Worm (Caenorhabditis elegans): ENCODE results near the gene F54D5.24.

Gene F54D5.24

DNA sequence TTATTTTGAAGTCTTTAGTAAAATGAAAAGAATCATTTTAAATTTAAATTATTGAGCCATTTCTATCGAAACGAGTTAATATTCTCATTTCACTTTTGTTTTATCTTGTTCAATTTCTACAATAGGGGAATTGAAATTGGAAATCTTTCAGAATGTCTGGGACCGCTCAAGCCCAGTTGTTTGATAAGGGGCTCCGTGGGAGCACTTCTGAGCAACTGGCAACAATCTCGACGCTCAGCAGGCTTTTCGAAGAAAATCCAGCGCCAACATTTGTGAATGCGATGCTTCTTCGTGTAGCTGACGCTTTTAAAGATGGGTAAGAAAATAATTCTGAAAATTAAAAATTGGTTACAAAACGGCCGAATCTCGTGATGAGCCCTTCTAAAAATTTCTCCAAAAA lies 26.9 kb downstream of the F54D5.24 start, which contains the start of gene ints-7:
TSS of gene ints-7 (plus strand) at position 152 of the 400 bp plus-strand sequence.
- TF ChIP-seq unc-62 (GFP tag; optimal IDR thresholded peaks at IDR 0.05), result no peak

DNA sequence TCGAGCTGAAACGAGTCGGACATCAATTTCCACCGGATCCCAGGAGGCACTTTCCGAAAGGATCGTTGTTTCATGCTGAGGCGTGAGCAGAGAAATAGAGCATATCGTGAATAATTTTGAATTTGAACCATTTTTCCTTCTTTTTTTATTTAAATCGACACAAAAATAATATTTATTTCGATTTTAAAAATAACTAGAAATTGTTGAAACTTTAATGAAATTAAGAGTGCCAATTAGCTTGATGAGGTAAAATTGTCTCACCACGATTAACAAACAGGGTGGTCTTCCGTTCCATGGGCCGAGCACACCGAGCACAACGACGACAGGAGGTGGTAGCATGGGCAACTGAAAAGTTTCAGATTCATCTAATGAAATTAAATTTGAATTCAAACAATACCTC lies 32.6 kb downstream of the F54D5.24 start:
- TF ChIP-seq unc-62 (GFP tag; optimal IDR thresholded peaks at IDR 0.05), result no peak

DNA sequence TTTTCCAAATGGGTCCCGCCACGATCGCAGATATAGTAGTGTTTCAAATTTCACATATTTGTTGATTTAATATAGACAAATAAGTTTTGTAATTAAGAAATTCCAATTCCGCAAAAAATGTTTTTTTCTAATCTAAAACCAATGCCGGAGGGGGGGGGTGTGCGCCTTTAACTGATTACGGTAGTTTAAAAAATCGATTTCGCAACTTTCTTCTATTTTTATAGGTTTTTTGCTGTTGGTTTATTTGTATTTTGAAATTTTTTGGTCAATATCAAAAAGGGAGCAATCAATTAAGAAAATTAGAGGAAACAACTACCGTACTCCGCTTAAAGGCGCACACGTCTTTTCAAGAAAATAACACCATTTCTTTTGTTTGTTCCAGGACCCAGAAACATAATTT lies 35.8 kb downstream of the F54D5.24 start:
- no peak for TF ChIP-seq unc-62 (GFP tag; optimal IDR thresholded peaks at IDR 0.05)

DNA sequence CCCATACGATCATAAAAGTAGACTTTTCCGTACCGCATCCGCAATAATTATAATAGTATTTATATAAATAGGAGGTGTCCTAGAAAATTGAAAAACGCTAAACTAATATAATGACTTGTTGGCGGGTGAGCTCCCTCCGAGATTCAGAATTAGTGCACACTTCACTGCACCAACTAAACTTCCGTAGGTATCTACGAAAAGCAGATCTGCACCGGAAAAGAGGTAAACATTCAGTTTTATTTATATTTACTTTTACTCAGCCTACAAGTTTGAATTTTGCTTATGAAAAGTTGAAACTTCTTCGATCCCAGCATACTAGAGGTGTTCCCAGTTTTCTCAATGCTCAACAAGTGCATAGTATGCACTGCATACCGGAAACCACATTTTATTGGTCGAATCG lies 36.3 kb downstream of the F54D5.24 start, which contains the start of gene F07A11.1:
TSS of gene F07A11.1 (minus strand) at position 101 of the 400 bp plus-strand sequence.
- no peak for TF ChIP-seq unc-62 (GFP tag; optimal IDR thresholded peaks at IDR 0.05)

DNA sequence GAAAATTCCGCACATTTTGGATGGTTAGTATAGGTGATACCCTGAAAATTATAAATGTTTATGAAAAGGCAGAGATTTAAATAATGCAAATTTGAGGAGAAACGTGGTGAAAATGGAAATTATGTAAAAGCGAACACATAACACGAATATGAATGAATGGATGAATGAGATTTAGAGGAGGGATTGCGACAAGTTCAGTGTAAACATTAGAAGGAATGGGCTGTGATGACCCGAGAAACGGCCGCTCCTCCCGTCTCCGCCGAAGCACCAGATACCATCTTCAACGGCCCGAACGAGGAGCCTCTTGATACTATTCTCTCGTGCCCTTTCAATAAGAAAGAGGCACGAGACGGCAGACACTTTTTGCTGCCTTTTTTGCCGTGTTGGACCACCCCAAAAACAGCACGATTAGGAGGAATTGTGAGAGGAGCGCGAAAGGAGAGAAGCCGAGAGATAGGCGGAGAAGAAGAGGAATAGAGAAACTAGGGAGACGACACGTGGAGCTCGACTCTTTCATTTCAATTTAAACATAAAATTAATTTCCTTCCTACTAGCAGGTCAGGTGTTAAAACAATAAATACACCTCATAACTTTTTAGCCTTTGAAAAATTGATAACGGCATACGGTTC lies 39.7 kb downstream of the F54D5.24 start, which contains the start of gene gfat-1:
TSS of gene gfat-1 (minus strand) at position 51 of the 629 bp plus-strand sequence.
- TF ChIP-seq unc-62 (GFP tag; optimal IDR thresholded peaks at IDR 0.05), result no peak

DNA sequence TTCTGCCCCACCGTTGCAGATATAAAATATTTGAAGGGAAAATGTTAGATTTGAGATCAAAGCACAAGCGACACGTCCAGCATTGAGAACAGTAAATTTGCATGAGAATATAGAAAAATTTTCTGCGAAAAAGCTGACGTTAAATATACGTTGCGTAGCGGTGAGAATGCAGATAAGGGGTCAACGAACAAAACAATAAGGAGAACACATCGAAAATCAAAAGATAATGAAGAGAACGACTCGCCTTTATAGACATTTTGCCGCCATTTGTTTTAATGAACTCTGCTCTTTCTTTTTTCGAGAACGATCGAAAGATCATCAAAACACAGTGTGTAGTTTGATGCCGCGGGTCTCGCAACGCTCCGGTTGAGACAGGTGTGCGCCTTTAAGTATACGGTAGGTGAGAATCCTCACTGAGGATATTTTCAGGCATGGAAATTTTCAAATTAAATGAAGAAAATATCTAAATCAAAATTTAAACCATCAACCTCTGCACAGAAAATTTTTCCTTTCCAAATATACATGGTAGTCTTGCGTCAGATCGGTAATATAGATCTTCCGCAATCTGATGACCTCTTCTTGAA lies 40.5 kb downstream of the F54D5.24 start:
- TF ChIP-seq unc-62 (GFP tag; optimal IDR thresholded peaks at IDR 0.05), result no peak

DNA sequence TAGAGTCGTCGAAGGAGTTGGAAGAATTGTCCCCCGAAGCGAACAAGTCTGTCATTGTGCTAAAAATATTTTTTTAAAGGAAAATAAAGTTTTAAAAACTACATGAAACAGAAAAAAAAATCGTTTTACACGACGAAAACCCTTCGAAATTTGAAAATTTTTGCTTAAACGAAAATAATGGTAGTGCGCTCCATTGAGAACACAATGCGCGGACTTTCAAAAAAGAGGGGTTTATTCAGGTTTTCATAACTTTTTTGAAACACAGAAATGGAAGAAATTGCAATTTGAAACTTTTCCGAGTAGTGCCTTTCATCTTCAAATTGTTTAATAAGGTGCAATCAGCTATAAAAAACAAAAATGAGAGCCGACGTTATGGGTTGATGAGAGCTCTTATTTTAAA lies 44.0 kb downstream of the F54D5.24 start, which contains the start of gene npp-5:
TSS of gene npp-5 (minus strand) at position 59 of the 400 bp plus-strand sequence.
- no peak for TF ChIP-seq unc-62 (GFP tag; optimal IDR thresholded peaks at IDR 0.05)

DNA sequence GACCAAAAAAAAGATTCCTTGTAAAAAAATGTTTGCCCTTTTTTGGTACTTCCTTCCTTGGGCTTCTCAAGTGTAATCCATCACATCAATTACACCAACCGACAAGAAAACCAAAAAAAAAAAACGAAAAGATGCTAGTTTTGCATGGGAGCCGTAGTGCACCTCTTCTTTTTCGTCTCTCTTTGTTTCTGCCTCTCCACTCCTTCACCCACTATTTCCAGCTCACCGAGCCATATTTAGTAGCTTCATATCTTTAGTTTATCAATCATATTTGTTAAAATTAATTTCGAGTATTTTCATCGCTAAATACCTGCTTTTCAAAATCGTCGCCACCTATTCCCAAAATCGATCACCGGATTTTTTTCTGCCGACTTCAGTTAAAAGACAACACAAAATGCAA lies 45.0 kb downstream of the F54D5.24 start, which contains the start of gene F07A11.4:
TSS of gene F07A11.4 (plus strand) at position 301 of the 400 bp plus-strand sequence.
- no peak for TF ChIP-seq unc-62 (GFP tag; optimal IDR thresholded peaks at IDR 0.05)

DNA sequence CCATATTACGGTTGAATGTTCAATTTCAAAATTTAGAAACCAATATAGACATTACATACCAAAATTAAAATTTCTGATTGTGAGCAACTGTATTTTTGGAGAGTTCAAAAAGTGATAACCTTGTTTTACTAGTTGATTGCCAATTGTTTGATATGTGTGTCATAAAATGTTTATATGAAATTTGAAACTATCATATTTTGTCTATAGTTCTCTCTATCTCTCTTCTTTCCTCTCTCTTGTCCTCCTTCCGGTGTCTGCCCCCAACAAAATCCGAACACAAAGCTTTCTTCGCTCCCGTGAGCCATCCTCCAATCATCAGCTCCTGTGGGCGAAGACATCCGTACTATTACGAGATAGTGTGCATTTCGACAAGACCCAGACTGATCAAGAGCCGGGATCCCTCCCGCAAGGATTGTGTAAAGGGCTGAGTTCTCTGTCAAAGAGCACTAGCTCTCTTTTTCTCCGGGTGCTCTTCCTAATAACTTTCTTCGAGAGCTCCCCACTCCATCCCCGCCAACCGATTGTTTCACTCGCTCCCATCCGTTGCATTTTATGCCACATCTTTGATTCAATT lies 46.7 kb downstream of the F54D5.24 start:
- TF ChIP-seq unc-62 (GFP tag; optimal IDR thresholded peaks at IDR 0.05), result no peak

DNA sequence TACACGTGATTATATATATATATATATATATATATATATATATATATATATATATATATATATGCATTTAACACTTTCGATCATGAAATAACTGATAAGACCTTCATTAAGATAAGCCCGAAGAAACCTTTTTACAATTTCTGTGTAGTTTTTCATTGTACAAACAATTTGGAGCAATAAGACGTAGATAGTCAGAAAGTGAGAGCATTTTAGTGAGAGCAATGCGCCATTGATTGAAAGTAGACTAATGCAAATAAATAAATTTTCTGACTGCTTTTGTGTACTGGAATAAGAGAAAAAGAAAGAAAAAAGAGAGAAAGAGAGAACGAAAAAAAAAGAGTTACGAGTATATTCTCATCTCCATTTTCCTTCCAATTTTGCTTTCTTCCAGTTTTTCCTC lies 48.9 kb downstream of the F54D5.24 start:
- TF ChIP-seq unc-62 (GFP tag; optimal IDR thresholded peaks at IDR 0.05), result no peak
